Worm (Caenorhabditis elegans) whole organism, L1 larva: ENCODE measurements around the gene mcm-2.
A peak's percentile ranks its signal among the peaks of the same experiment; 100 is the strongest.

Source experiments
- C04F5.9 ChIP-seq: sonication (generic microtip); optimal IDR thresholded peaks from 2 replicates; lab custom pipeline; 2016; ENCODE audit warnings: missing genetic modification characterization, missing compliant biosample characterization
- C16A3.4 ChIP-seq: fragments of 150-350 bp; optimal IDR thresholded peaks from 2 replicates; lab custom pipeline; 2014; ENCODE audit warnings: missing biosample characterization, missing genetic modification characterization
- F16B12.6 ChIP-seq: fragments of 150-350 bp; optimal IDR thresholded peaks from 2 replicates; lab custom pipeline; 2014; ENCODE audit warnings: missing biosample characterization, missing genetic modification characterization
- Y116A8C.19 ChIP-seq: sonication (generic microtip); optimal IDR thresholded peaks from 2 replicates; lab custom pipeline; 2016; ENCODE audit warnings: missing compliant biosample characterization, missing genetic modification characterization, borderline replicate concordance
- aly-2 ChIP-seq: fragments of 150-350 bp; optimal IDR thresholded peaks from 2 replicates; lab custom pipeline; 2014; ENCODE audit warnings: missing biosample characterization, missing genetic modification characterization
- ceh-63 ChIP-seq: fragments of 200-800 bp; sonication (Bioruptor generic); optimal IDR thresholded peaks from 2 replicates; lab custom pipeline; 2018; ENCODE audit warnings: mild to moderate bottlenecking, missing genetic modification characterization, missing compliant biosample characterization
- ceh-8 ChIP-seq: fragments of 200-800 bp; sonication (Bioruptor generic); optimal IDR thresholded peaks from 2 replicates; lab custom pipeline; 2018; ENCODE audit warnings: mild to moderate bottlenecking, missing genetic modification characterization, moderate library complexity, missing compliant biosample characterization
- dpl-1 ChIP-seq, 3 experiments: fragments of 150-350 bp in 2 of 3; sonication (generic microtip) in 1 of 3; optimal IDR thresholded peaks; 2 replicates each; lab custom pipeline; 2014 to 2017; ENCODE audit warnings: missing biosample characterization in 3 of 3, missing genetic modification characterization in 3 of 3, missing genetic modification reagents in 3 of 3
- dsc-1 ChIP-seq: sonication (generic microtip); optimal IDR thresholded peaks from 2 replicates; lab custom pipeline; 2016; ENCODE audit warnings: mild to moderate bottlenecking, missing genetic modification characterization, missing compliant biosample characterization
- efl-1 ChIP-seq, 4 experiments: fragments of 150-350 bp; optimal IDR thresholded peaks in 3 of 4; peaks in 1 of 4; 1 replicate in 1 of 4; 2 replicates in 3 of 4; lab custom pipeline; 2014; ENCODE audit warnings: missing biosample characterization in 2 of 4, missing genetic modification characterization in 2 of 4, missing genetic modification reagents in 2 of 4
- efl-3 ChIP-seq: fragments of 200-800 bp; sonication (Bioruptor generic); optimal IDR thresholded peaks from 2 replicates; lab custom pipeline; 2018; ENCODE audit warnings: mild to moderate bottlenecking, missing genetic modification characterization, missing compliant biosample characterization
- egl-27 ChIP-seq, 2 experiments: fragments of 150-350 bp in 1 of 2; sonication (generic microtip); optimal IDR thresholded peaks; 3 replicates each; lab custom pipeline; 2017 to 2018; ENCODE audit warnings: missing biosample characterization in 2 of 2, missing genetic modification characterization in 2 of 2, missing genetic modification reagents in 2 of 2
- elt-2 ChIP-seq: sonication (generic microtip); optimal IDR thresholded peaks from 2 replicates; lab custom pipeline; 2016; ENCODE audit warnings: missing genetic modification characterization, mild to moderate bottlenecking, inconsistent platforms, missing compliant biosample characterization, missing genetic modification reagents
- elt-3 ChIP-seq, 6 experiments: fragments of 150-350 bp in 1 of 6; sonication (generic microtip); optimal IDR thresholded peaks; 2 replicates each; lab custom pipeline; 2017 to 2018; ENCODE audit warnings: missing biosample characterization in 6 of 6, missing genetic modification characterization in 6 of 6, inconsistent platforms in 1 of 6
- ets-5 ChIP-seq: fragments of 200-800 bp; sonication (Bioruptor generic); IDR thresholded peaks from 2 replicates; pipeline ENCODE4 v1.3.6; 2022; ENCODE audit warnings: missing genetic modification characterization, missing compliant biosample characterization
- fkh-10 ChIP-seq: sonication (generic microtip); optimal IDR thresholded peaks from 2 replicates; lab custom pipeline; 2017; ENCODE audit warnings: missing biosample characterization, missing genetic modification reagents, missing genetic modification characterization
- fkh-4 ChIP-seq: sonication (generic microtip); optimal IDR thresholded peaks from 2 replicates; lab custom pipeline; 2016; ENCODE audit warnings: missing compliant biosample characterization, missing genetic modification characterization, borderline replicate concordance
- fkh-8 ChIP-seq: sonication (generic microtip); optimal IDR thresholded peaks from 2 replicates; lab custom pipeline; 2016; ENCODE audit warnings: mild to moderate bottlenecking, missing genetic modification characterization, missing compliant biosample characterization
- fos-1 ChIP-seq: fragments of 150-350 bp; optimal IDR thresholded peaks from 2 replicates; lab custom pipeline; 2014; ENCODE audit warnings: missing biosample characterization, missing genetic modification characterization
- grh-1 ChIP-seq: fragments of 200-800 bp; sonication (Bioruptor generic); IDR thresholded peaks from 2 replicates; pipeline ENCODE4 v1.3.6; 2022; ENCODE audit warnings: missing genetic modification reagents, missing genetic modification characterization, missing compliant biosample characterization
- hlh-4 ChIP-seq: sonication (generic microtip); optimal IDR thresholded peaks from 2 replicates; lab custom pipeline; 2016; ENCODE audit warnings: mild to moderate bottlenecking, missing genetic modification characterization, missing compliant biosample characterization
- hpl-2 ChIP-seq: fragments of 150-350 bp; optimal IDR thresholded peaks from 2 replicates; lab custom pipeline; 2014; ENCODE audit warnings: missing biosample characterization, missing genetic modification reagents, missing genetic modification characterization
- irx-1 ChIP-seq: sonication (generic microtip); optimal IDR thresholded peaks from 2 replicates; lab custom pipeline; 2016; ENCODE audit warnings: missing genetic modification characterization, missing compliant biosample characterization
- isw-1 ChIP-seq: fragments of 200-800 bp; sonication (Bioruptor generic); IDR thresholded peaks from 2 replicates; pipeline ENCODE4 v1.3.6; 2022; ENCODE audit warnings: missing genetic modification characterization, missing compliant biosample characterization
- lin-13 ChIP-seq: fragments of 150-350 bp; optimal IDR thresholded peaks from 2 replicates; lab custom pipeline; 2014; ENCODE audit warnings: missing biosample characterization, missing genetic modification reagents, missing genetic modification characterization
- lin-15B ChIP-seq: fragments of 150-350 bp; sonication (generic microtip); optimal IDR thresholded peaks from 3 replicates; lab custom pipeline; 2014; ENCODE audit warnings: missing biosample characterization, missing genetic modification characterization
- lin-35 ChIP-seq, 2 experiments: fragments of 150-350 bp; optimal IDR thresholded peaks; 2 replicates each; lab custom pipeline; 2014; ENCODE audit warnings: missing biosample characterization in 2 of 2, missing genetic modification characterization in 2 of 2, missing genetic modification reagents in 2 of 2
- lir-3 ChIP-seq: sonication (generic microtip); optimal IDR thresholded peaks from 2 replicates; lab custom pipeline; 2016; ENCODE audit warnings: mild to moderate bottlenecking, missing genetic modification characterization, moderate library complexity, missing compliant biosample characterization; ENCODE audit not compliant: poor library complexity
- mab-9 ChIP-seq: fragments of 200-800 bp; sonication (Bioruptor generic); IDR thresholded peaks from 2 replicates; pipeline ENCODE4 v1.3.6; 2022; ENCODE audit warnings: missing genetic modification reagents, missing genetic modification characterization, missing compliant biosample characterization
- mef-2 ChIP-seq: fragments of 150-350 bp; optimal IDR thresholded peaks from 2 replicates; lab custom pipeline; 2014; ENCODE audit warnings: missing biosample characterization, missing genetic modification characterization
- nhr-11 ChIP-seq: fragments of 150-350 bp; optimal IDR thresholded peaks from 2 replicates; lab custom pipeline; 2014; ENCODE audit warnings: missing biosample characterization, missing genetic modification characterization
- nhr-12 ChIP-seq: sonication (generic microtip); optimal IDR thresholded peaks from 2 replicates; lab custom pipeline; 2017; ENCODE audit warnings: missing biosample characterization, missing genetic modification characterization
- nhr-19 ChIP-seq: fragments of 200-800 bp; sonication (Bioruptor generic); conservative IDR thresholded peaks from 2 replicates; pipeline ENCODE4 v1.3.6; 2022; ENCODE audit warnings: missing genetic modification characterization, missing compliant biosample characterization
- nhr-20 ChIP-seq: sonication (generic microtip); optimal IDR thresholded peaks from 2 replicates; lab custom pipeline; 2016; ENCODE audit warnings: mild to moderate bottlenecking, missing genetic modification characterization, missing compliant biosample characterization
- nhr-237 ChIP-seq: fragments of 150-350 bp; optimal IDR thresholded peaks from 2 replicates; lab custom pipeline; 2014; ENCODE audit warnings: missing biosample characterization, missing genetic modification characterization
- nhr-47 ChIP-seq: sonication (generic microtip); optimal IDR thresholded peaks from 2 replicates; lab custom pipeline; 2016; ENCODE audit warnings: mild to moderate bottlenecking, missing genetic modification characterization, moderate library complexity, missing compliant biosample characterization
- nhr-76 ChIP-seq: sonication (generic microtip); optimal IDR thresholded peaks from 2 replicates; lab custom pipeline; 2017; ENCODE audit warnings: missing biosample characterization, missing genetic modification characterization
- nhr-77 ChIP-seq: fragments of 150-350 bp; optimal IDR thresholded peaks from 2 replicates; lab custom pipeline; 2014; ENCODE audit warnings: missing biosample characterization, missing genetic modification characterization
- nhr-84 ChIP-seq: sonication (generic microtip); optimal IDR thresholded peaks from 2 replicates; lab custom pipeline; 2017; ENCODE audit warnings: missing biosample characterization, missing genetic modification characterization
- nhr-85 ChIP-seq: sonication (generic microtip); peaks from one replicate; lab custom pipeline; 2016; ENCODE audit warnings: missing genetic modification characterization, inconsistent platforms, missing compliant biosample characterization
- pax-3 ChIP-seq: fragments of 200-800 bp; sonication (Bioruptor generic); optimal IDR thresholded peaks from 2 replicates; lab custom pipeline; 2018; ENCODE audit warnings: mild to moderate bottlenecking, missing genetic modification characterization, moderate library complexity, missing compliant biosample characterization
- rnt-1 ChIP-seq: sonication (generic microtip); optimal IDR thresholded peaks from 2 replicates; lab custom pipeline; 2016; ENCODE audit warnings: mild to moderate bottlenecking, missing genetic modification characterization, moderate library complexity, missing compliant biosample characterization
- snpc-4 ChIP-seq: fragments of 150-350 bp; optimal IDR thresholded peaks from 2 replicates; lab custom pipeline; 2014; ENCODE audit warnings: missing biosample characterization, missing genetic modification characterization
- sptf-1 ChIP-seq: fragments of 150-350 bp; optimal IDR thresholded peaks from 2 replicates; lab custom pipeline; 2014; ENCODE audit warnings: missing biosample characterization, missing genetic modification characterization
- tbx-2 ChIP-seq: sonication (generic microtip); optimal IDR thresholded peaks from 2 replicates; lab custom pipeline; 2016; ENCODE audit warnings: missing genetic modification characterization, missing compliant biosample characterization
- unc-30 ChIP-seq: sonication (generic microtip); optimal IDR thresholded peaks from 2 replicates; lab custom pipeline; 2017; ENCODE audit warnings: missing biosample characterization, missing genetic modification characterization
- unc-86 ChIP-seq: sonication (generic microtip); optimal IDR thresholded peaks from 2 replicates; lab custom pipeline; 2016; ENCODE audit warnings: missing genetic modification characterization, missing compliant biosample characterization
- unc-98 ChIP-seq: fragments of 200-800 bp; sonication (Bioruptor generic); IDR thresholded peaks from 2 replicates; pipeline ENCODE4 v1.3.6; 2022; ENCODE audit warnings: missing genetic modification characterization, missing compliant biosample characterization
- vab-15 ChIP-seq: sonication (generic microtip); optimal IDR thresholded peaks from 2 replicates; lab custom pipeline; 2017; ENCODE audit warnings: missing genotype, mild to moderate bottlenecking, missing genetic modification characterization, missing compliant biosample characterization
- xbp-1 ChIP-seq: sonication (generic microtip); optimal IDR thresholded peaks from 2 replicates; lab custom pipeline; 2016; ENCODE audit warnings: missing genetic modification characterization, missing compliant biosample characterization
- zag-1 ChIP-seq: fragments of 150-350 bp; optimal IDR thresholded peaks from 2 replicates; lab custom pipeline; 2014; ENCODE audit warnings: missing biosample characterization, missing genetic modification characterization
- zip-4 ChIP-seq: fragments of 200-800 bp; sonication (Bioruptor generic); optimal IDR thresholded peaks from 2 replicates; lab custom pipeline; 2018; ENCODE audit warnings: mild to moderate bottlenecking, missing genetic modification characterization, moderate library complexity, missing compliant biosample characterization
- ztf-4 ChIP-seq: fragments of 150-350 bp; optimal IDR thresholded peaks from 2 replicates; lab custom pipeline; 2014; ENCODE audit warnings: missing biosample characterization, missing genetic modification characterization

mcm-2 gene

DNA sequence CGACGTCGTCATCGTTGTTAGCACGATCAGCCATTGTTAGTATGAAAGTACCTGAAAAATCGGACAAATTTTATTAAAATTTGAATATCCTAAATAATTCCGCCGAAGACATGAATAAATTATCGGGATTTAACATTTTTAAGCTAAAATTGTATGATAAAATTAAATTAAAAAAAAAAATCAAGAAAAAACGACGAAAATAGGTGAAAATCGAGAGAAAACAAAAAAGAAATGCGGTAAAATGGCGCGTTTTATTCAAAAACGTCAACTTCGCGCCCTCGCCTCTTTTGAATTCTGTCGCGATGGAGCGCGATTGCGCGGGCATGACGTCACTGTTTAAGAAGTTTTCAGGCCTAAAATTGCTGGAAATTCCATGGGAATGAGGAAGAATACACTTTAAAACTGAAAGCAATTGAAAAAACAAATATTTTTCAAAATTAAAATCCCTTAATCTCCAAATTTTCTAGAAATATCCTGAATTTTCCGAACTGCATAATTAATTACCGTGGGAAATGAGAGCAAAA lies at the start of gene mcm-2:
Gene mcm-2, minus strand, starts transcription at position 51 of the 524 bp plus-strand sequence.
- TF ChIP-seq hlh-4 (tag; lab: Kevin White, UChicago) (no peak), zag-1 (tag; lab: Kevin White, UChicago) (no peak), snpc-4 (tag; lab: Kevin White, UChicago) (peak; percentile 19), tbx-2 (tag; lab: Kevin White, UChicago) (peak; percentile 60), ztf-4 (tag; lab: Kevin White, UChicago) (no peak), F16B12.6 (tag; lab: Kevin White, UChicago) (peak; percentile 38), nhr-77 (tag; lab: Kevin White, UChicago) (peak; percentile 4), nhr-20 (tag; lab: Kevin White, UChicago) (peak; percentile 60), vab-15 (tag; lab: Kevin White, UChicago) (no peak), fkh-8 (peak; percentile 74), nhr-76 (no peak), mab-9 (GFP tag; lab: Robert Waterston, UW) (no peak), lin-15B (tag; lab: Kevin White, UChicago) (peak; percentile 73), Y116A8C.19 (no peak), fkh-4 (tag; lab: Kevin White, UChicago) (no peak), efl-1 (optimal IDR thresholded peaks at IDR 0.05; lab: Kevin White, UChicago) (peak; percentile 90 to 94), efl-1 (GFP tag; optimal IDR thresholded peaks at IDR 0.05 in 1 of 2; lab: Kevin White, UChicago) (peak; percentile 89 to 99), unc-86 (tag; lab: Kevin White, UChicago) (peak; percentile 75), aly-2 (no peak), grh-1 (peak; percentile 38; the same call in 1 of the 2 replicates), hpl-2 (GFP tag; lab: Kevin White, UChicago) (peak; percentile 16), nhr-11 (tag; lab: Kevin White, UChicago) (no peak), lin-35 (GFP tag; optimal IDR thresholded peaks at IDR 0.05; lab: Kevin White, UChicago) (peak; percentile 81 to 94), nhr-85 (peak; percentile 72), lir-3 (tag; lab: Kevin White, UChicago) (no peak), fos-1 (tag; lab: Kevin White, UChicago) (no peak), nhr-19 (GFP tag; lab: Robert Waterston, UW) (peak; percentile 48), ceh-8 (GFP tag; lab: Kevin White, UChicago) (no peak), dpl-1 (GFP tag; optimal IDR thresholded peaks at IDR 0.05; lab: Kevin White, UChicago) (peak; percentile 87 to 91 (median 89)), efl-3 (GFP tag; lab: Kevin White, UChicago) (peak; percentile 76), xbp-1 (tag; lab: Kevin White, UChicago) (peak; percentile 70), C04F5.9 (tag; lab: Kevin White, UChicago) (no peak), zip-4 (no peak), fkh-10 (no peak), mef-2 (tag; lab: Kevin White, UChicago) (no peak), ceh-63 (GFP tag; lab: Kevin White, UChicago) (no peak), nhr-84 (tag; lab: Kevin White, UChicago) (no peak), C16A3.4 (tag; lab: Kevin White, UChicago) (peak; percentile 56), ets-5 (GFP tag; lab: Robert Waterston, UW) (no peak), nhr-12 (tag; lab: Kevin White, UChicago) (no peak), unc-30 (tag; lab: Kevin White, UChicago) (no peak), lin-13 (GFP tag; lab: Kevin White, UChicago) (peak; percentile 67), isw-1 (GFP tag; lab: Robert Waterston, UW) (peak; percentile 38), elt-2 (tag; lab: Kevin White, UChicago) (no peak), nhr-47 (peak; percentile 76), unc-98 (GFP tag; lab: Robert Waterston, UW) (no peak), irx-1 (tag; lab: Kevin White, UChicago) (peak; percentile 3), dsc-1 (tag; lab: Kevin White, UChicago) (peak; percentile 35), rnt-1 (peak; percentile 65), elt-3 (tag; optimal IDR thresholded peaks at IDR 0.05; lab: Kevin White, UChicago) (no peak), nhr-237 (tag; lab: Kevin White, UChicago) (no peak), sptf-1 (no peak), pax-3 (no peak), egl-27 (tag; optimal IDR thresholded peaks at IDR 0.05; lab: Kevin White, UChicago) (no peak)
